Fruit fly (Drosophila melanogaster) whole organism, embryonic: ENCODE data around the gene InR.

ENCODE experiments used
- B-H1 ChIP-seq: fragments of 200-800 bp; sonication (Bioruptor generic); IDR thresholded peaks from 3 replicates; pipeline ENCODE4 v1.3.6; 2022; ENCODE audit warnings: missing biosample characterization, missing genetic modification characterization
- B-H2 ChIP-seq: fragments of 200-800 bp; sonication (Bioruptor generic); optimal IDR thresholded peaks from 2 replicates; lab custom pipeline; 2018; ENCODE audit warnings: missing biosample characterization, mild to moderate bottlenecking, missing genetic modification characterization
- BtbVII ChIP-seq: fragments of 200-800 bp; sonication (Bioruptor generic); optimal IDR thresholded peaks from 3 replicates; lab custom pipeline; 2017; ENCODE audit warnings: missing biosample characterization, mild to moderate bottlenecking, missing genetic modification characterization
- Bteb2 ChIP-seq: fragments of 200-800 bp; sonication (Bioruptor generic); optimal IDR thresholded peaks from 2 replicates; lab custom pipeline; 2016; ENCODE audit warnings: missing biosample characterization, missing genetic modification characterization
- CG10321 ChIP-seq: fragments of 200-800 bp; sonication (Bioruptor generic); IDR thresholded peaks from 2 replicates; pipeline ENCODE4 v1.3.6; 2022; ENCODE audit warnings: missing biosample characterization, missing genetic modification characterization
- CG10543 ChIP-seq: fragments of 200-800 bp; sonication (Bioruptor generic); optimal IDR thresholded peaks from 3 replicates; lab custom pipeline; 2017; ENCODE audit warnings: missing biosample characterization, mild to moderate bottlenecking, missing genetic modification characterization, moderate library complexity
- CG10959 ChIP-seq: fragments of 200-800 bp; sonication (Bioruptor generic); IDR thresholded peaks from 2 replicates; pipeline ENCODE4 v1.3.6; 2022; ENCODE audit warnings: missing biosample characterization, missing genetic modification characterization
- CG12071 ChIP-seq: fragments of 200-800 bp; sonication (Bioruptor generic); optimal IDR thresholded peaks from 3 replicates; lab custom pipeline; 2018; ENCODE audit warnings: missing biosample characterization, mild to moderate bottlenecking, missing genetic modification characterization
- CG14050 ChIP-seq: fragments of 200-800 bp; sonication (Bioruptor generic); IDR thresholded peaks from 3 replicates; pipeline ENCODE4 v1.3.6; 2022; ENCODE audit warnings: missing biosample characterization, missing genetic modification characterization
- CG2202 ChIP-seq: fragments of 200-800 bp; sonication (Bioruptor generic); optimal IDR thresholded peaks from 2 replicates; lab custom pipeline; 2018; ENCODE audit warnings: missing biosample characterization, mild to moderate bottlenecking, missing genetic modification characterization
- CG2678 ChIP-seq: fragments of 200-800 bp; sonication (Bioruptor generic); optimal IDR thresholded peaks from 3 replicates; lab custom pipeline; 2019; ENCODE audit warnings: missing biosample characterization, mild to moderate bottlenecking, missing genetic modification characterization, moderate library complexity
- CG31224 ChIP-seq: fragments of 200-800 bp; sonication (Bioruptor generic); IDR thresholded peaks from 2 replicates; pipeline ENCODE4 v1.3.6; 2022; ENCODE audit warnings: missing biosample characterization, missing genetic modification characterization
- CG33557 ChIP-seq: fragments of 200-800 bp; sonication (Bioruptor generic); optimal IDR thresholded peaks from 2 replicates; lab custom pipeline; 2019; ENCODE audit warnings: missing biosample characterization, mild to moderate bottlenecking, missing genetic modification characterization, moderate library complexity
- CG34422 ChIP-seq: fragments of 200-800 bp; sonication (Bioruptor generic); IDR thresholded peaks from 3 replicates; pipeline ENCODE4 v1.3.6; 2022; ENCODE audit warnings: missing biosample characterization, missing genetic modification characterization
- CG3847 ChIP-seq: fragments of 200-800 bp; sonication (Bioruptor generic); IDR thresholded peaks from 2 replicates; pipeline ENCODE4 v1.3.6; 2022; ENCODE audit warnings: missing biosample characterization, missing genetic modification characterization
- CG4282 ChIP-seq: fragments of 200-800 bp; sonication (Bioruptor generic); optimal IDR thresholded peaks from 2 replicates; lab custom pipeline; 2016; ENCODE audit warnings: missing biosample characterization, missing genetic modification characterization
- CG7372 ChIP-seq: fragments of 200-800 bp; sonication (Bioruptor generic); IDR thresholded peaks from 2 replicates; pipeline ENCODE4 v1.3.6; 2022; ENCODE audit warnings: missing biosample characterization, missing genetic modification characterization
- CG7786 ChIP-seq: fragments of 200-800 bp; sonication (Bioruptor generic); optimal IDR thresholded peaks from 2 replicates; lab custom pipeline; 2016; ENCODE audit warnings: missing biosample characterization, missing genetic modification characterization
- CG7963 ChIP-seq: fragments of 200-800 bp; sonication (Bioruptor generic); IDR thresholded peaks from 3 replicates; pipeline ENCODE4 v1.3.6; 2022; ENCODE audit warnings: missing biosample characterization, missing genetic modification characterization; ENCODE audit not compliant: partially characterized antibody
- CG9817 ChIP-seq: fragments of 200-800 bp; sonication (Bioruptor generic); optimal IDR thresholded peaks from 2 replicates; lab custom pipeline; 2018; ENCODE audit warnings: missing biosample characterization, mild to moderate bottlenecking, missing genetic modification characterization, moderate library complexity
- CoRest ChIP-seq: fragments of 200-800 bp; sonication (Bioruptor generic); optimal IDR thresholded peaks from 3 replicates; lab custom pipeline; 2018; ENCODE audit warnings: missing biosample characterization, mild to moderate bottlenecking, missing genetic modification characterization, moderate library complexity
- D ChIP-seq, 2 experiments: fragments of 200-800 bp in 1 of 2; fragments of >200 bp in 1 of 2; sonication (Bioruptor generic) in 1 of 2; optimal IDR thresholded peaks; 2 replicates in 1 of 2; 3 replicates in 1 of 2; lab custom pipeline; 2017; ENCODE audit warnings: mild to moderate bottlenecking in 1 of 2, missing biosample characterization in 1 of 2, missing genetic modification characterization in 1 of 2, missing genetic modification reagents in 1 of 2
- D19B ChIP-seq: fragments of 200-800 bp; sonication (Bioruptor generic); optimal IDR thresholded peaks from 2 replicates; lab custom pipeline; 2017; ENCODE audit warnings: missing biosample characterization, mild to moderate bottlenecking, missing genetic modification characterization
- Deaf1 ChIP-seq: fragments of 200-800 bp; optimal IDR thresholded peaks from 3 replicates; lab custom pipeline; 2019; ENCODE audit warnings: missing biosample characterization, mild to moderate bottlenecking, missing genetic modification characterization, moderate library complexity
- Dip2 ChIP-seq: fragments of 200-800 bp; sonication (Bioruptor generic); IDR thresholded peaks from 2 replicates; pipeline ENCODE4 v1.3.6; 2022; ENCODE audit warnings: missing biosample characterization, missing genetic modification characterization
- Ets97D ChIP-seq: fragments of 200-800 bp; sonication (Bioruptor generic); optimal IDR thresholded peaks from 3 replicates; lab custom pipeline; 2016; ENCODE audit warnings: missing biosample characterization, missing genetic modification characterization
- Hr3 ChIP-seq: fragments of 200-800 bp; sonication (Bioruptor generic); optimal IDR thresholded peaks from 3 replicates; lab custom pipeline; 2016; ENCODE audit warnings: missing biosample characterization, missing genetic modification characterization
- MBD-R2 ChIP-seq: fragments of 200-800 bp; sonication (Bioruptor generic); IDR thresholded peaks from 2 replicates; pipeline ENCODE4 v1.3.6; 2022; ENCODE audit warnings: missing biosample characterization, missing genetic modification characterization
- Med ChIP-seq: fragments of 200-800 bp; sonication (Bioruptor generic); peaks from one replicate; lab custom pipeline; 2016; ENCODE audit warnings: missing biosample characterization, missing genetic modification characterization, mild to moderate bottlenecking, inconsistent platforms, moderate library complexity
- Tbp ChIP-seq: fragments of >200 bp; optimal IDR thresholded peaks from 2 replicates; lab custom pipeline; 2018; ENCODE audit warnings: missing biosample characterization, missing genetic modification characterization
- Xrp1 ChIP-seq: fragments of 200-800 bp; sonication (Bioruptor generic); IDR thresholded peaks from 2 replicates; pipeline ENCODE4 v1.3.6; 2022; ENCODE audit warnings: missing biosample characterization, missing genetic modification characterization
- cas ChIP-seq: fragments of 200-800 bp; sonication (Bioruptor generic); IDR thresholded peaks from 2 replicates; pipeline ENCODE4 v1.3.6; 2022; ENCODE audit warnings: missing biosample characterization, missing genetic modification characterization
- croc ChIP-seq: fragments of 200-800 bp; sonication (Bioruptor generic); conservative IDR thresholded peaks from 3 replicates; pipeline ENCODE4 v1.3.6; 2022; ENCODE audit warnings: missing biosample characterization, missing genetic modification characterization
- crol ChIP-seq: fragments of 200-800 bp; sonication (Bioruptor generic); IDR thresholded peaks from 2 replicates; pipeline ENCODE4 v1.3.6; 2022; ENCODE audit warnings: missing biosample characterization, missing genetic modification characterization
- fru ChIP-seq: fragments of >200 bp; optimal IDR thresholded peaks from 2 replicates; lab custom pipeline; 2017
- gce ChIP-seq: fragments of 200-800 bp; sonication (Bioruptor generic); IDR thresholded peaks from 3 replicates; pipeline ENCODE4 v1.3.6; 2022; ENCODE audit warnings: missing biosample characterization, missing genetic modification characterization
- gcm ChIP-seq: fragments of 200-800 bp; sonication (Bioruptor generic); optimal IDR thresholded peaks from 2 replicates; lab custom pipeline; 2019; ENCODE audit warnings: missing biosample characterization, mild to moderate bottlenecking, missing genetic modification characterization, moderate library complexity
- ind ChIP-seq: fragments of 200-800 bp; sonication (Bioruptor generic); optimal IDR thresholded peaks from 3 replicates; lab custom pipeline; 2016; ENCODE audit warnings: missing biosample characterization, missing genetic modification characterization
- lilli ChIP-seq: fragments of 200-800 bp; sonication (Bioruptor generic); optimal IDR thresholded peaks from 3 replicates; lab custom pipeline; 2016; ENCODE audit warnings: missing biosample characterization, missing genetic modification characterization
- luna ChIP-seq: fragments of 200-800 bp; sonication (Bioruptor generic); optimal IDR thresholded peaks from 2 replicates; lab custom pipeline; 2016; ENCODE audit warnings: missing biosample characterization, missing genetic modification characterization
- nau ChIP-seq: fragments of 200-800 bp; sonication (Bioruptor generic); optimal IDR thresholded peaks from 3 replicates; lab custom pipeline; 2017; ENCODE audit warnings: missing biosample characterization, mild to moderate bottlenecking, missing genetic modification characterization, missing genetic modification reagents
- org-1 ChIP-seq: fragments of 200-800 bp; sonication (Bioruptor generic); optimal IDR thresholded peaks from 2 replicates; lab custom pipeline; 2017; ENCODE audit warnings: missing biosample characterization, missing genetic modification characterization
- pros ChIP-seq: fragments of 200-800 bp; sonication (Bioruptor generic); optimal IDR thresholded peaks from 3 replicates; lab custom pipeline; 2019; ENCODE audit warnings: missing biosample characterization, mild to moderate bottlenecking, missing genetic modification characterization, moderate library complexity
- ranshi ChIP-seq: fragments of 200-800 bp; sonication (Bioruptor generic); IDR thresholded peaks from 2 replicates; pipeline ENCODE4 v1.3.6; 2022; ENCODE audit warnings: missing biosample characterization, missing genetic modification characterization
- seq ChIP-seq: fragments of 200-800 bp; sonication (Bioruptor generic); IDR thresholded peaks from 2 replicates; pipeline ENCODE4 v1.3.6; 2022; ENCODE audit warnings: missing biosample characterization, missing genetic modification characterization
- slou ChIP-seq: fragments of 200-800 bp; sonication (Bioruptor generic); optimal IDR thresholded peaks from 3 replicates; lab custom pipeline; 2016; ENCODE audit warnings: missing biosample characterization, missing genetic modification characterization
- stc ChIP-seq: fragments of 200-800 bp; sonication (Bioruptor generic); IDR thresholded peaks from 2 replicates; pipeline ENCODE4 v1.3.6; 2022; ENCODE audit warnings: missing biosample characterization, missing genetic modification characterization
- trh ChIP-seq: fragments of 200-800 bp; sonication (Bioruptor generic); optimal IDR thresholded peaks from 2 replicates; lab custom pipeline; 2016; ENCODE audit warnings: missing biosample characterization, missing genetic modification characterization
- unpg ChIP-seq: fragments of 200-800 bp; sonication (Bioruptor generic); optimal IDR thresholded peaks from 3 replicates; lab custom pipeline; 2018; ENCODE audit warnings: missing biosample characterization, mild to moderate bottlenecking, missing genetic modification characterization, moderate library complexity
- vnd ChIP-seq: fragments of 200-800 bp; sonication (Bioruptor generic); IDR thresholded peaks from 3 replicates; pipeline ENCODE4 v1.3.6; 2022; ENCODE audit warnings: missing biosample characterization, missing genetic modification characterization; ENCODE audit not compliant: partially characterized antibody

Gene InR

DNA sequence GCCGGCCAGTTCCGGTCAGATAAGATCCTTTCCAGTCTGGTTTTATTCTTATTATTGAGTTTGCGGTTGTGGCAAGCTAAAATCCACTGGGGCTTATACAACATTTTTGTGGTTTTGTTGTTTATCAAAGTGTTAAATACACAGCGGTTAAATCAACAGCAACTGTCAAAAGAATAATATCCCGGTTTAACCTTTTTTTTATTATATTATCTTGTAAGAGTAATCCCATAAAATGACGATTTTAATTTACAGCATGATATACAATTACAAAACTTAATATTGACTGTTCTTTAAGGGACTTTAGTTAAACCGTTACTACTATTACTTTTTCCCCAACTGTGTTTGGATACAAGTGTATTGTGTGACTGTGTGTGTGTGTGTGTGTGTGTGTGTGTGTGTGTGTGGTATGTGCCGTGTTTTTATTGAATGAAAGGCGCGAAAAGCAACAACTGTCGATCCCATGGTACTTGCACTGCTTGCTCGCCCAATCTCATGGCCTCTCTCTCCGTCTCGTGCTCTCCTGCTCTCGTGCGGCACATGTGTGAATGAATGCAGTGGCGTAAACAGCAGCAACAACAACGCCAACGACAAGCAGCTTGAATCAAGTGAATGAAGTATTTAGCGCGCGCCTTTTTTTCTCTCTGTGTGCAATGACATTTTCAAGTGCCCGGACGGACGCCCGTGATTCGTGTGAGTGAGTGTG is 29.5 kb downstream of the InR start (continued):
- TF ChIP-seq Dip2 (no peak), slou (GFP tag; lab: Kevin White, UChicago) (no peak), Med (GFP tag; lab: Kevin White, UChicago) (peak; percentile 55), D19B (GFP tag; lab: Kevin White, UChicago) (no peak), Hr3 (GFP tag; lab: Kevin White, UChicago) (no peak), Tbp (GFP tag; lab: Kevin White, UChicago) (no peak), MBD-R2 (GFP tag; lab: Robert Waterston, UW) (no peak), crol (GFP tag; lab: Robert Waterston, UW) (peak; percentile 18; the same call in 1 of the 2 replicates), nau (peak; percentile 22), CG7963 (GFP tag; lab: Robert Waterston, UW) (no peak), Ets97D (no peak), unpg (GFP tag; lab: Kevin White, UChicago) (peak; percentile 47), Xrp1 (GFP tag; lab: Robert Waterston, UW) (peak; percentile 16; the same call in 1 of the 2 replicates), CG10321 (GFP tag; lab: Robert Waterston, UW) (no peak), CG4282 (GFP tag; lab: Kevin White, UChicago) (no peak), gcm (GFP tag; lab: Kevin White, UChicago) (no peak), CG12071 (GFP tag; lab: Kevin White, UChicago) (no peak), Deaf1 (tag; lab: Kevin White, UChicago) (peak; percentile 10), Bteb2 (GFP tag; lab: Kevin White, UChicago) (no peak), seq (GFP tag; lab: Robert Waterston, UW) (no peak), CoRest (tag; lab: Kevin White, UChicago) (peak; percentile 27), gce (GFP tag; lab: Robert Waterston, UW) (no peak; the same call in 2 of the 3 replicates), org-1 (GFP tag; lab: Kevin White, UChicago) (no peak), CG3847 (no peak), D (optimal IDR thresholded peaks at IDR 0.05; lab: Kevin White, UChicago) (no peak), D (GFP tag; optimal IDR thresholded peaks at IDR 0.05; lab: Kevin White, UChicago) (peak; percentile 16), croc (GFP tag; lab: Robert Waterston, UW) (no peak), ind (GFP tag; lab: Kevin White, UChicago) (no peak), CG10959 (GFP tag; lab: Robert Waterston, UW) (peak; percentile 65), cas (GFP tag; lab: Robert Waterston, UW) (no peak), BtbVII (GFP tag; lab: Kevin White, UChicago) (no peak), CG2678 (peak; percentile 40), CG2202 (tag; lab: Kevin White, UChicago) (no peak), CG34422 (GFP tag; lab: Robert Waterston, UW) (0 out of 3 replicates have a peak, but pooled peaks have one; percentile 29), B-H2 (GFP tag; lab: Kevin White, UChicago) (no peak), CG7372 (GFP tag; lab: Robert Waterston, UW) (no peak), trh (GFP tag; lab: Kevin White, UChicago) (peak; percentile 51), CG10543 (GFP tag; lab: Kevin White, UChicago) (no peak), lilli (GFP tag; lab: Kevin White, UChicago) (no peak), CG33557 (GFP tag; lab: Kevin White, UChicago) (peak; percentile 17), CG14050 (GFP tag; lab: Robert Waterston, UW) (peak; percentile 15; the same call in 1 of the 3 replicates), CG31224 (GFP tag; lab: Robert Waterston, UW) (no peak), pros (no peak), CG9817 (no peak), stc (GFP tag; lab: Robert Waterston, UW) (peak; percentile 29; the same call in 1 of the 2 replicates), B-H1 (GFP tag; lab: Robert Waterston, UW) (no peak), vnd (GFP tag; lab: Robert Waterston, UW) (peak; percentile 57), fru (lab: Kevin White, UChicago) (no peak), CG7786 (GFP tag; lab: Kevin White, UChicago) (no peak), luna (GFP tag; lab: Kevin White, UChicago) (no peak), ranshi (GFP tag; lab: Robert Waterston, UW) (peak; percentile 39; the same call in 1 of the 2 replicates)
